Fruit fly (Drosophila melanogaster) whole organism, pupa: ENCODE measurements around the gene CG6508.

Experiments
- CG10348 ChIP-seq: fragments of 200-800 bp; sonication (Bioruptor generic); IDR thresholded peaks from 2 replicates; pipeline ENCODE4 v1.3.6; 2022; ENCODE audit warnings: missing biosample characterization, missing genetic modification characterization
- CG12605 ChIP-seq: fragments of 200-800 bp; sonication (Bioruptor generic); IDR thresholded peaks from 2 replicates; pipeline ENCODE4 v1.3.6; 2022; ENCODE audit warnings: missing biosample characterization, missing genetic modification characterization
- CG13204 ChIP-seq: fragments of 200-800 bp; sonication (Bioruptor generic); optimal IDR thresholded peaks from 2 replicates; lab custom pipeline; 2018; ENCODE audit warnings: missing biosample characterization, mild to moderate bottlenecking, missing genetic modification characterization, moderate library complexity
- CG15710 ChIP-seq: fragments of 200-800 bp; sonication (Bioruptor generic); optimal IDR thresholded peaks from 2 replicates; lab custom pipeline; 2018; ENCODE audit warnings: missing biosample characterization, mild to moderate bottlenecking, missing genetic modification characterization, moderate library complexity
- EcR ChIP-seq: fragments of 200-800 bp; sonication (Bioruptor generic); optimal IDR thresholded peaks from 3 replicates; lab custom pipeline; 2019; ENCODE audit warnings: missing biosample characterization, missing genetic modification characterization, mild to moderate bottlenecking, moderate library complexity, missing genetic modification reagents
- Ets98B ChIP-seq: fragments of 200-800 bp; sonication (Bioruptor generic); IDR thresholded peaks from 2 replicates; pipeline ENCODE4 v1.3.6; 2022; ENCODE audit warnings: missing biosample characterization, missing genetic modification characterization
- Pif1A ChIP-seq: fragments of 200-800 bp; sonication (Bioruptor generic); optimal IDR thresholded peaks from 3 replicates; lab custom pipeline; 2016; ENCODE audit warnings: missing biosample characterization, missing genetic modification characterization
- Snoo ChIP-seq: fragments of 200-800 bp; sonication (Bioruptor generic); optimal IDR thresholded peaks from 3 replicates; lab custom pipeline; 2017; ENCODE audit warnings: missing biosample characterization, mild to moderate bottlenecking, missing genetic modification characterization, inconsistent platforms
- rn ChIP-seq: fragments of 200-800 bp; sonication (Bioruptor generic); IDR thresholded peaks from 2 replicates; pipeline ENCODE4 v1.3.6; 2022; ENCODE audit warnings: missing biosample characterization, missing genetic modification characterization

DNA sequence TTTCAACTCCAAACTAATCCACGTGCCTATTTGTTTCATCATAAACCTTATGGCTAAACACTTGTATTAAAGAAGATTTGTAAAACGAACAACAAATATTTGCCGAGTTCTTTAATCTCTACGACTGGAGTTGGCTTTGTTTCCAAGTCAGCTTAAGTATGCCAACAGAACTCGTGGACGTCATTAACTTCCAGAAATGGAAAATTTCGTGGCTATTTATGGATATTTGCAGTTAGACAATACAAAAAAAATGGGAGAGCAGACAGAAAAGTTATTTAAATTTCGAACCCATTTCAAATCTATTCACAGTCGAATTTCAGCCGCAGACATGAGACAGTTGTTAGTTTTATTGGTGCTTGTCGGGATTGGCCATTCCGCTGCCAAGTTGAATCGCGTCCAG is 1.5 kb downstream of the CG6508 start, which contains the start of gene CG17134:
- TF ChIP-seq Pif1A (GFP tag; lab: Kevin White, UChicago) (no peak), CG15710 (tag; lab: Kevin White, UChicago) (no peak), CG12605 (GFP tag; lab: Robert Waterston, UW) (no peak), Ets98B (no peak), rn (no peak), CG13204 (GFP tag; lab: Kevin White, UChicago) (no peak), CG10348 (GFP tag; lab: Robert Waterston, UW) (no peak), EcR (GFP tag; lab: Kevin White, UChicago) (no peak), Snoo (tag; lab: Kevin White, UChicago) (no peak)
